Worm (Caenorhabditis elegans): ENCODE measurements around the gene C53C11.4.

DNA sequence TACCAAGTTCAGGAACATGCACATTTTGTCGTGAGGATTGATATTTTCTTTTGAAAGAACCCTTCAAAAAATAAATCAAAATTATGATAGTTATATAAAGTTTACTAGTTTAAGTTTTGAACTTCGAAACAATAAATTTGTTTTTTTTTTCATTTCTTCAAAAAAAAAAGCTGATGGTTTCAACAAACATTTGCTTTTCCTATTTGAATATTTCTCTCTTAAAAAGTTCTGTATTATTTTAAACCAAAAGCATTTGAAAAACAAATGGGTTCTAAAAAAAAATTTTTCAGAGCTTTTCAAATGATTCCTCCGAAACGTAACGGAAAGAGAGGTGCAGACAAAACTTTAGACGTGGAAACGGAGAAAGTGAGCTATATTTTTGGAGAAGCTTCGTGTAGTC is 29.8 kb downstream of the C53C11.4 start, which contains the start of gene C53C11.1:
- no peak for TF ChIP-seq aly-2 (tag; optimal IDR thresholded peaks at IDR 0.05)
- no peak for TF ChIP-seq ces-1 (GFP tag; optimal IDR thresholded peaks at IDR 0.05)
- no peak for TF ChIP-seq lsy-2 (tag; optimal IDR thresholded peaks at IDR 0.05)
- no peak for TF ChIP-seq dpl-1 (GFP tag; optimal IDR thresholded peaks at IDR 0.05)
- TF ChIP-seq nhr-90 (tag; optimal IDR thresholded peaks at IDR 0.05; ENCODE audit: poor library complexity) = no peak

Measured in whole organism, L1 larva.